Fruit fly (Drosophila melanogaster) whole organism, embryonic: ENCODE results near the gene Chd3.
"Not testable (repeated sequence)": the region's sequence is repeated elsewhere in the genome, so short reads cannot be mapped to it uniquely, and the experiment has no call there.

Experiments
- Asciz ChIP-seq: fragments of 200-800 bp; sonication (Bioruptor generic); optimal IDR thresholded peaks from 2 replicates; lab custom pipeline; 2017; ENCODE audit warnings: missing biosample characterization, mild to moderate bottlenecking, missing genetic modification characterization, missing genetic modification reagents
- CG10654 ChIP-seq: fragments of 200-800 bp; sonication (Bioruptor generic); optimal IDR thresholded peaks from 2 replicates; lab custom pipeline; 2016; ENCODE audit warnings: missing biosample characterization, missing genetic modification characterization
- CG10979 ChIP-seq: fragments of 200-800 bp; sonication (Bioruptor generic); optimal IDR thresholded peaks from 2 replicates; lab custom pipeline; 2018; ENCODE audit warnings: missing biosample characterization, mild to moderate bottlenecking, missing genetic modification characterization, moderate library complexity
- CG11723 ChIP-seq: fragments of 200-800 bp; sonication (Bioruptor generic); optimal IDR thresholded peaks from 2 replicates; lab custom pipeline; 2017; ENCODE audit warnings: missing biosample characterization, mild to moderate bottlenecking, missing genetic modification characterization
- CG1233 ChIP-seq: fragments of 200-800 bp; sonication (Bioruptor generic); optimal IDR thresholded peaks from 4 replicates; lab custom pipeline; 2018; ENCODE audit warnings: missing biosample characterization, mild to moderate bottlenecking, missing genetic modification characterization
- CG13775 ChIP-seq: fragments of 200-800 bp; sonication (Bioruptor generic); optimal IDR thresholded peaks from 3 replicates; lab custom pipeline; 2017; ENCODE audit warnings: missing biosample characterization, mild to moderate bottlenecking, missing genetic modification characterization
- CG13894 ChIP-seq: fragments of 200-800 bp; sonication (Bioruptor generic); optimal IDR thresholded peaks from 3 replicates; lab custom pipeline; 2018; ENCODE audit warnings: missing biosample characterization, mild to moderate bottlenecking, missing genetic modification characterization, moderate library complexity
- CG1602 ChIP-seq: fragments of 200-800 bp; sonication (Bioruptor generic); optimal IDR thresholded peaks from 3 replicates; lab custom pipeline; 2016; ENCODE audit warnings: missing biosample characterization, missing genetic modification characterization
- CG1603 ChIP-seq: fragments of 200-800 bp; sonication (Bioruptor generic); optimal IDR thresholded peaks from 2 replicates; lab custom pipeline; 2019; ENCODE audit warnings: missing biosample characterization, mild to moderate bottlenecking, missing genetic modification characterization, moderate library complexity
- CG1792 ChIP-seq: fragments of 200-800 bp; sonication (Bioruptor generic); optimal IDR thresholded peaks from 2 replicates; lab custom pipeline; 2016; ENCODE audit warnings: missing biosample characterization, missing genetic modification characterization
- CG30431 ChIP-seq: fragments of 200-800 bp; sonication (Bioruptor generic); optimal IDR thresholded peaks from 2 replicates; lab custom pipeline; 2017; ENCODE audit warnings: missing biosample characterization, missing genetic modification characterization
- CG34376 ChIP-seq: fragments of 200-800 bp; sonication (Bioruptor generic); optimal IDR thresholded peaks from 2 replicates; lab custom pipeline; 2018; ENCODE audit warnings: missing biosample characterization, mild to moderate bottlenecking, missing genetic modification characterization
- CG34422 ChIP-seq: fragments of 200-800 bp; sonication (Bioruptor generic); IDR thresholded peaks from 3 replicates; pipeline ENCODE4 v1.3.6; 2022; ENCODE audit warnings: missing biosample characterization, missing genetic modification characterization
- CG7357 ChIP-seq: fragments of 200-800 bp; sonication (Bioruptor generic); IDR thresholded peaks from 3 replicates; pipeline ENCODE4 v1.3.6; 2022; ENCODE audit warnings: missing biosample characterization, missing genetic modification characterization
- CG8944 ChIP-seq: fragments of 200-800 bp; sonication (Bioruptor generic); optimal IDR thresholded peaks from 3 replicates; lab custom pipeline; 2016; ENCODE audit warnings: missing biosample characterization, missing genetic modification characterization
- CrebB ChIP-seq: fragments of 200-800 bp; sonication (Bioruptor generic); optimal IDR thresholded peaks from 3 replicates; lab custom pipeline; 2018; ENCODE audit warnings: missing biosample characterization, mild to moderate bottlenecking, missing genetic modification characterization
- Dp ChIP-seq: fragments of 200-800 bp; sonication (Bioruptor generic); optimal IDR thresholded peaks from 2 replicates; lab custom pipeline; 2018; ENCODE audit warnings: missing biosample characterization, mild to moderate bottlenecking, missing genetic modification characterization, moderate library complexity
- H15 ChIP-seq: fragments of 200-800 bp; sonication (Bioruptor generic); IDR thresholded peaks from 3 replicates; pipeline ENCODE4 v1.3.6; 2022; ENCODE audit warnings: missing biosample characterization, missing genetic modification characterization
- Hr78 ChIP-seq, 2 experiments: fragments of 200-800 bp in 1 of 2; fragments of >200 bp in 1 of 2; sonication (Bioruptor generic) in 1 of 2; optimal IDR thresholded peaks; 2 replicates each; lab custom pipeline; 2017 to 2019; ENCODE audit warnings: missing biosample characterization in 2 of 2, missing genetic modification characterization in 2 of 2, mild to moderate bottlenecking in 1 of 2, moderate library complexity in 1 of 2
- Myb ChIP-seq: fragments of 200-800 bp; sonication (Bioruptor generic); optimal IDR thresholded peaks from 2 replicates; lab custom pipeline; 2016; ENCODE audit warnings: missing biosample characterization, missing genetic modification characterization
- Oli ChIP-seq: fragments of 200-800 bp; sonication (Bioruptor generic); optimal IDR thresholded peaks from 2 replicates; lab custom pipeline; 2018; ENCODE audit warnings: missing biosample characterization, mild to moderate bottlenecking, missing genetic modification characterization, moderate library complexity
- btn ChIP-seq: fragments of 200-800 bp; sonication (Bioruptor generic); optimal IDR thresholded peaks from 2 replicates; lab custom pipeline; 2016; ENCODE audit warnings: missing biosample characterization, missing genetic modification characterization
- ci ChIP-seq: fragments of 200-800 bp; sonication (Bioruptor generic); IDR thresholded peaks from 3 replicates; pipeline ENCODE4 v1.3.6; 2022; ENCODE audit warnings: missing biosample characterization, missing genetic modification characterization
- eve ChIP-seq, 2 experiments: fragments of >200 bp; optimal IDR thresholded peaks; 2 replicates each; lab custom pipeline; 2017; ENCODE audit warnings: missing biosample characterization in 2 of 2, missing genetic modification characterization in 2 of 2
- grn ChIP-seq: fragments of 200-800 bp; sonication (Bioruptor generic); optimal IDR thresholded peaks from 3 replicates; lab custom pipeline; 2017; ENCODE audit warnings: missing biosample characterization, missing genetic modification characterization
- hth ChIP-seq: fragments of >200 bp; optimal IDR thresholded peaks from 2 replicates; lab custom pipeline; 2017; ENCODE audit warnings: inconsistent platforms
- jigr1 ChIP-seq: fragments of 200-800 bp; sonication (Bioruptor generic); IDR thresholded peaks from 3 replicates; pipeline ENCODE4 v1.3.6; 2022; ENCODE audit warnings: missing biosample characterization, missing genetic modification characterization
- lbe ChIP-seq: fragments of 200-800 bp; sonication (Bioruptor generic); optimal IDR thresholded peaks from 2 replicates; lab custom pipeline; 2016; ENCODE audit warnings: missing biosample characterization, mild to moderate bottlenecking, missing genetic modification characterization
- nmo ChIP-seq: fragments of 200-800 bp; sonication (Bioruptor generic); optimal IDR thresholded peaks from 2 replicates; lab custom pipeline; 2018; ENCODE audit warnings: missing biosample characterization, mild to moderate bottlenecking, missing genetic modification characterization, moderate library complexity
- row ChIP-seq: fragments of 200-800 bp; sonication (Bioruptor generic); IDR thresholded peaks from 3 replicates; pipeline ENCODE4 v1.3.6; 2022; ENCODE audit warnings: missing biosample characterization, missing genetic modification characterization
- sisA ChIP-seq: fragments of 200-800 bp; sonication (Bioruptor generic); IDR thresholded peaks from 2 replicates; pipeline ENCODE4 v1.3.6; 2022; ENCODE audit warnings: missing biosample characterization, missing genetic modification characterization
- sug ChIP-seq: fragments of 200-800 bp; optimal IDR thresholded peaks from 2 replicates; lab custom pipeline; 2019; ENCODE audit warnings: missing biosample characterization, mild to moderate bottlenecking, missing genetic modification characterization, moderate library complexity
- tna ChIP-seq: fragments of 200-800 bp; sonication (Bioruptor generic); IDR thresholded peaks from 2 replicates; pipeline ENCODE4 v1.3.6; 2022; ENCODE audit warnings: missing biosample characterization, missing genetic modification characterization; ENCODE audit not compliant: partially characterized antibody
- tx ChIP-seq: fragments of 200-800 bp; sonication (Bioruptor generic); optimal IDR thresholded peaks from 2 replicates; lab custom pipeline; 2016; ENCODE audit warnings: missing biosample characterization, missing genetic modification characterization
- wdn ChIP-seq: fragments of 200-800 bp; sonication (Bioruptor generic); IDR thresholded peaks from 2 replicates; pipeline ENCODE4 v1.3.6; 2022; ENCODE audit warnings: missing biosample characterization, missing genetic modification characterization

Chd3 gene

DNA sequence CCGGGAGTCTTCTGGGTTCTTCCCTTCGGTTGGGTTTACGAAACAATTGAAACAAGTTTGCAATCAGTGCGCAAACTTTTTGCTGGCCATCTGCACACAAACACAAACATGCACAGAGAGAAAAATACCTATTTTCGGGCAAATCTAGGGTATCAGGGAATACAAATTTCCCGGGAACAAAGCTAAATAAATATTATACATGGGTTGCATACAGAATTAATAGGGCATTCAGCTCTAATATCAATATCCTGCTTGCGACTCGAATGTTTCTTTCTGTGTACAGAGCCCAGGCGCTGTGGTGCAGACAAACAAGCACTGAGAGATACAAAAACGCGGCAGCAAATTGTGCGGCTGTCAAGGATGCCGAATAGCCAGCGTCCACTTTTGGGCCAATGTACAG is 2.9 kb upstream of the Chd3 start (continued):
- TF ChIP-seq CG7357 (GFP tag; lab: Robert Waterston, UW) (peak; percentile 35; the same call in 1 of the 3 replicates), CG1792 (GFP tag; lab: Kevin White, UChicago) (no peak), H15 (GFP tag; lab: Robert Waterston, UW) (0 out of 3 replicates have a peak, but pooled peaks have one; percentile 37), CG13775 (GFP tag; lab: Kevin White, UChicago) (no peak), tx (GFP tag; lab: Kevin White, UChicago) (no peak), lbe (no peak), wdn (GFP tag; lab: Robert Waterston, UW) (no peak)

DNA sequence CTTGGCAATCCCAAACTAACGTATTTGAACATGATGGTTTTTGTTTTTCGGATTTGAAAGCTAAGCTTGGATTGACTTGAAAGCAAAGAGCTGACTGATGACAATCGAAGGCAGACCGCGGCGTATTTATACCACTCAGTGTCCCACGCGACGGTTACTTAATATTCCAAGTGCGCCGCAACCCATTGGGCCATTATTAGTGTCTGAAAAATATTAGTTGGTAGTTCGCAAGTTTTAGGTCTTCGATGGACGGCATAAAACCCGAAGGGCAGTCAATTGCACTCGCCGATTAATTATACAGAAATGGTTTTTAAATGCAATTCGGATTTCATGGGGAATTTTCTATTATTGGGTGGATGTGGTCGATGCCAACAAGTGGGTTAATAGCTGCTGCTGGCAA is 17.7 kb downstream of the Chd3 start, which contains the start of gene CG14095:
TSS of gene CG14095 (minus strand) at position 101 of the 400 bp plus-strand sequence.
- TF ChIP-seq grn (GFP tag; lab: Kevin White, UChicago) (no peak), tna (no peak), sug (tag; lab: Kevin White, UChicago) (no peak), CG10654 (GFP tag; lab: Kevin White, UChicago) (no peak), CG34376 (GFP tag; lab: Kevin White, UChicago) (no peak), CG8944 (GFP tag; lab: Kevin White, UChicago) (no peak), CrebB (no peak), CG30431 (GFP tag; lab: Kevin White, UChicago) (no peak), CG13894 (no peak), CG10979 (tag; lab: Kevin White, UChicago) (no peak), Myb (no peak), Oli (tag; lab: Kevin White, UChicago) (no peak), Dp (GFP tag; lab: Kevin White, UChicago) (no peak), eve (GFP tag; optimal IDR thresholded peaks at IDR 0.05; lab: Kevin White, UChicago) (no peak), hth (lab: Kevin White, UChicago) (no peak), CG34422 (no peak), CG1602 (no peak), nmo (GFP tag; lab: Kevin White, UChicago) (no peak), jigr1 (GFP tag; lab: Robert Waterston, UW) (no peak)

DNA sequence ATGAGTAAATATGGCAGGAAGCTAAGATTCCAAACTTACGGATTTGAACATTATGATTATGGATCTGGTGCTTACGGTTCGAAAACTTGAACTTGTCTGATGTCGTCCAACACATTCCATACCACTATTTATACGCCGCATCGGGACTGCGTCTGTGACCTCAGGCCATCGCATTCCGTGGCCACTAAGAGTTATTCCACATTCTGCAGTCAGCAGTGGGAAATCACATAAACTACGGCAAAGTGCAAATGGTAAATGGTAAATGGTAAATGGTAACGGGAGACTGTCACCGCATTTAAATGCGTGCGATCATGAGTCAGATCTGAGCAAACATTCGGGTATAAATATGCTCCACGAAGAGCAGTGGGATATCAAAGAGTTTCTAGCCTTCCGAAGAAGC is 20.0 kb downstream of the Chd3 start, which contains the start of the genes CG14096 and CG32214:
TSS of gene CG14096 (minus strand) at position 101 of the 400 bp plus-strand sequence.
TSS of gene CG32214 (plus strand) at position 368 of the 400 bp plus-strand sequence.
- not testable (repeated sequence) for TF ChIP-seq ci (GFP tag; lab: Robert Waterston, UW); CG11723; row (GFP tag; lab: Robert Waterston, UW)

DNA sequence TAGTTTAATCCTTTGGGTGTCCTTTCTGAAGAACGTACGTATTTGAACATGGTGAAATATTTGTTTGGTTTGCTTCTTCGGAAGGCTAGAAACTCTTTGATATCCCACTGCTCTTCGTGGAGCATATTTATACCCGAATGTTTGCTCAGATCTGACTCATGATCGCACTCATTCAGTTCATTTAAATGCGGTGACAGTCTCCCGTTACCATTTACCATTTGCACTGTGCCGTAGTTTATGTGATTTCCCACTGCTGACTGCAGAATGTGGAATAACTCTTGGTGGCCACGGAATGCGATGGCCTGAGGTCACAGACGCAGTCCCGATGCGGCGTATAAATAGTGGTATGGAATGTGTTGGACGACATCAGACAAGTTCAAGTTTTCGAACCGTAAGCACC is 25.2 kb downstream of the Chd3 start, which contains the start of the genes 825-Oak and CG12519:
TSS of gene 825-Oak (minus strand) at position 101 of the 400 bp plus-strand sequence.
TSS of gene CG12519 (plus strand) at position 364 of the 400 bp plus-strand sequence.
- not testable (repeated sequence) for TF ChIP-seq CG1603 (tag; lab: Kevin White, UChicago); Asciz; btn

DNA sequence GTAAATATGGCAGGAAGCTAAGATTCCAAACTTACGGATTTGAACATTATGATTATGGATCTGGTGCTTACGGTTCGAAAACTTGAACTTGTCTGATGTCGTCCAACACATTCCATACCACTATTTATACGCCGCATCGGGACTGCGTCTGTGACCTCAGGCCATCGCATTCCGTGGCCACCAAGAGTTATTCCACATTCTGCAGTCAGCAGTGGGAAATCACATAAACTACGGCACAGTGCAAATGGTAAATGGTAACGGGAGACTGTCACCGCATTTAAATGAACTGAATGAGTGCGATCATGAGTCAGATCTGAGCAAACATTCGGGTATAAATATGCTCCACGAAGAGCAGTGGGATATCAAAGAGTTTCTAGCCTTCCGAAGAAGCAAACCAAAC is 28.5 kb downstream of the Chd3 start, which contains the start of the genes CG18294 and CG32213:
TSS of gene CG18294 (minus strand) at position 101 of the 400 bp plus-strand sequence.
TSS of gene CG32213 (plus strand) at position 362 of the 400 bp plus-strand sequence.
- TF ChIP-seq CG1233; Hr78 (GFP tag; optimal IDR thresholded peaks at IDR 0.05; lab: Kevin White, UChicago); sisA (GFP tag; lab: Robert Waterston, UW): not testable (repeated sequence)
